Fruit fly (Drosophila melanogaster): ENCODE results near the gene Sec63.

Gene Sec63

DNA sequence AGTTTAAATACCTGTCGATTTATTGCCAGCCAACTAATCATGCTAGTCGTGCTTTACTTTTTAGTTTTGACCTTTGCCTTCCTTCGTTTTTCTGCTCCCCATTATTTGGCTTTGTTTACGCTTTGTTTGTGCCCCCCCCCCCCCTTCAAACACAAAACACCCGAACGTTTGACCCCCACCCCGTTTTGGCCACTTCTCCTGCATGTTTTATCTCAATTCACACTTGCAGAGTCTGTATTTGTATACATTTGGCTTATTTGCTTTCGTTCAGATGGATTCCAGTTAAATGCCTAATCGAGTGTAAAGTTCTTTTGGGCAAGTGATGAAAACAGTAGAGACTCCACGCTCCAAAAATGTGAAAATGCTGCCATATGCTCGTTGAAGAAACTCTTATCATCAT, 11.1 kb upstream of the Sec63 start:
- peak; percentile 45 for TF ChIP-seq noc (tag; optimal IDR thresholded peaks at IDR 0.05)

dm6 chr3L:7356386-7357117, 3.8 kb upstream of the Sec63 start, which contains the start of gene CTCF:
CTCF (minus strand) TSS chr3L:7356713.
- peak; percentile 10 for TF ChIP-seq noc (tag; optimal IDR thresholded peaks at IDR 0.05)

DNA sequence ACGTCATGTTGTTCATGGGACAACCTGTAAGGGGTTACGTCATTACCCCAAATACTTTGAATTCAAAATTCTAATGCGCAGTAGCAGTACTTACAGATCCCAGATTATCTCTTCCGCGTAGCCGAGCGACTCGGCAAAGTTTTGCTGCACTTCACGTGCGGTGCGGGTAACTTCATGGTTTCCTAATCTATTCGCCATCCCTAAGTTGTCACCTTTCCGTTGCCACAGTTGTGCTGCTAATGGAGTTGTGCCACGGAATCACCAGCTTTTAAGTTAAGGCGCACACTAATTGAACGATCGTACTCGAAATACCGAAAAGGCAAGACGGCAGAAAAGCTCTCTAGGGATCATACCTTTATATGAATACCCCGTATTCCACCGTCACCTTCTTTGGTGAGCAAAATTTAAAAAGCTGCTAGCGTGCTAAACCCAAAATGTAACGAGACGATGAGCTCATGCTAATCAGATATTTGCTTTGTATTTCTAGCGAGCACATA, 486 bp upstream of the Sec63 start, which contains the start of gene pst:
Gene pst (minus strand): TSS at position 437 of the 497 bp plus-strand sequence.
- no peak for TF ChIP-seq noc (tag; optimal IDR thresholded peaks at IDR 0.05)

DNA sequence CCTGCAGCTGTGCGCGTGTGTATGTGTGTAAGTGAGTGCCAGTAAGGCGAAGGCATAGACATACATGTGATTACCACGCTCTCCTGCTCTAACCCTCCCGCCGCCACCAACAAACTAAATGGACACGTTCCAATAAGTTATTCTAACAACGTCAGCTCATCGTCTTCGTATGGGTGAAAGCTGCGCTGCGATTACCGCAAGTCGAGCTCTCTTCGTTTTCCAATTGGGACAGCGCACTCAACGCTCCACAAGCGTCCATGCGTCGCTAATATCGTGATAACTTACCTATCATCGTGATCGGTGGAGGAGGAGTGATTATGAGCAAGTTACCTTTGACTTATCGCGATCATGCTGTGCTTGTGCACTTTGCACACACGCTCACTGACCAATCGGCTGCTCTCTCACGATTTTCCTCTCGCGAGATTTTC, 748 bp downstream of the Sec63 start:
- TF ChIP-seq noc (tag; optimal IDR thresholded peaks at IDR 0.05), result peak; percentile 6

DNA sequence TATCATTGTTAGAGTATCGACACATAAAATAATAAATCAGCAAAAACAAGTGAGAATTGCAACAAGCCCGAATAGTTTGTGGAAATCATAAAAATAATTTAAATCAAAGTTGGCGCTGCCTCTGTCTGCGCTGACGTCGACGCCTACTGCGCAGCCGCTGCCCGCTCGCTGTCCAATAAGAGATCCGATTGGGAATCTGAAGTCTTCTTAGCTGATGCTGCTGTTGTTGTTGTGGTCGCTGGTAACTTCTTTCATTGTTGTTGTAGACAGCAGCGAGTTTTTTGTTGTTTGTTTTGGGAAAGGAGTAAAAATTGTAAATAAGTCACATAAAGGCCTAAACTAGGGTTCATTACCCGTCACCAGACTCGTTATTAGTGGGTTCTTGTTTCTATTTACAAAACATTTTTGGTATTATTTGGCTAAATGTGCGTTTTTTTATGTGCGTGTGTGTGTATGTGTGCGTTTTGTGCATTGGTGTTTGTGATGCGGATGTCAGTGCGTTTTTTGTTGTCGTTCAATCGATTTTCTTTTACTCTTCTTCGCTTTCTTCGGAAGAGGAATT, 4.4 kb downstream of the Sec63 start:
- no peak for TF ChIP-seq noc (tag; optimal IDR thresholded peaks at IDR 0.05)

DNA sequence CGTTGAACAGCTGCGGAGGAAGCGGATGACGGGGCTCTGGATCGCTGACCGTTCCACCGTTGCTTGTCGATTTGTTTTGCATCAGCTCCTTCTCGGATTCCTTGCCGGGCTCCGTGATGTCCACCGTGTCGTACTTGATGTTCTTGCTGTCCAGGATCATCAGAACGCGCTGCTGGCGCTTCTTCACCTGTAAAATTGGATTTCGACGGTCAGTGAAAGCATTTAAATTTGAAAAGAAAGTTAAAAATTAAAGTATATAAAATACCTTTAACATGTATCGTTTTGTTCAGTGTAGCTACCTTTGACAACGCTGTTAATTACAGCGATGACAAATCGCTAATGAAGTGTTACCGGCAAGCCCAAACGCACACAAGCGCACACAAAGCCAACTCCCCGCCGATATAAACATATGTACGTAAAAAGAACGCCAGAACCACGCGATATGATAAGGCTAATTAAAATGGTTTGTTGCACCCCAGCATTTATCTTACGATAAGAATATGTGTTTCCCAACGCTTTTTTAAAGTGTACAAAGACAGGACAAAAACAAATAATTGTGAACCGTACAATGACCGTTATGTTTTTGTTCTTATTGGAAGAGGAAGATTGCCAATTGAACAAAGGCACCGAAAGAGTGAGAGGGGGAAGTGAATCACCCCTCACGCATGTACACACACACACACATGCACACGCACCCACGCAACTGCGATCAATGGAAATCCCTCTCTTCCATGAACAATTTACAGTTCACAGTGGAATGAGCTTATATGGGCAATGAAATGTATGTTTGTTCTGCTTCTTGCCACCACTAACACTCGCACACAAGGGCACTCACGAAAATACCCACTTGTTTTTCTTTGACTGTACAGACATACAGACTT, 7.7 kb downstream of the Sec63 start:
- TF ChIP-seq noc (tag; optimal IDR thresholded peaks at IDR 0.05), result no peak

dm6 chr3L:7368934-7369333, 8.6 kb downstream of the Sec63 start, which contains the start of gene Sh3beta:
Sh3beta (minus strand) TSS chr3L:7369260.
- TF ChIP-seq noc (tag; optimal IDR thresholded peaks at IDR 0.05), result no peak

- no peak for TF ChIP-seq noc (tag; optimal IDR thresholded peaks at IDR 0.05)
These were observed 9.2 kb downstream of the Sec63 start, which contains the start of gene akirin for dm6 chr3L:7369543-7369942. akirin (plus strand) TSS chr3L:7369843.

DNA sequence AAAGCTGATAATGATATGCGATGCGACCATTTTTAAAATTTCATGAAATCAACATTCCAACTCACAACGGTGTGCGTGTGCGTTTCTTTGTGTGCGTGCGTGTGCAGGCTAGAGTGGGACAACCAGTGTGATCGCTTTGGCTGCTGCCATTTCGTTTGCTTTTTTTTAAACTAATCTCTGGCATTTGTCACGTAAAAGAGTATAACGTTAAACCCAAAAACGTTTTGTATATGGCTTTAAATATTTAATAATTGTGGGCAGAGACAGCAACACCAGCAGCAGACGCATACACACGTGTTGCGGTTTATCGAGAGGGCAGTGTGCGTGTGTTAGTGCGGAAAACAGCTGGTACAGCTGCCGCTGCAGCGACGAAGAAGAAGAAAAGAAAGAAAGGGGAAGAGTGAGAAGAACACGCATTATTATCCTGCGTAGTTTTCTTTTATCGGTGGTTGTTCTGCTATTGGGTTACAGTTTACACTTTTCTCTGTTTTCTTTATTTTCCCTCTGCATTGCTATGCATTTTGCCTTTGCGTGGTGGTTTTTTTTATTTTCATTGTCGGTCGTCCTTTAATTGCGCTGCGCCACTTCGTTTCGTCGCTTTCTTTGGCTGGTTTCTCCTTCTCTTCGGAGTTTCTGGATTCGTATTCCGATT, 10.0 kb downstream of the Sec63 start:
- TF ChIP-seq noc (tag; optimal IDR thresholded peaks at IDR 0.05), result peak; percentile 11

DNA sequence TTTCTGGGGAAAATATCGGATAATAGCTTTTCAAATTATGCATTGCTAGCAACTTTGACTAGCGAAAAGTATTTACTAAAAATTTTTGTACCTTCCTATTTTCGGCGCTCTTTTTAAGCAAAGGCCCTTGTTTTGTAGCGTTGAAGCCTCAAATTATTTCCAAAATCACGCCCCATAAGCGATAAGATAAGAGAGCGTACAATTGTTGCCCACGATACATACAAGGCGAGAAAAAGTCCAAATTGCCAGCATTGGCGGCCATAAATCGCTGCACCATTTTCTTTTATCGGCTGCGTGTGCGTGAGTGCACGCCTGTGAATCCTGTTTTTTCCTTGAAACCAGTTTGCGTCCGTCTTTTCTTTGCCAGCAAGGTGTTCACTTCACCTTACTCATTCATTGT, 10.9 kb downstream of the Sec63 start:
- TF ChIP-seq noc (tag; optimal IDR thresholded peaks at IDR 0.05), result no peak

dm6 chr3L:7376151-7376550, 15.8 kb downstream of the Sec63 start:
- no peak for TF ChIP-seq noc (tag; optimal IDR thresholded peaks at IDR 0.05)

DNA sequence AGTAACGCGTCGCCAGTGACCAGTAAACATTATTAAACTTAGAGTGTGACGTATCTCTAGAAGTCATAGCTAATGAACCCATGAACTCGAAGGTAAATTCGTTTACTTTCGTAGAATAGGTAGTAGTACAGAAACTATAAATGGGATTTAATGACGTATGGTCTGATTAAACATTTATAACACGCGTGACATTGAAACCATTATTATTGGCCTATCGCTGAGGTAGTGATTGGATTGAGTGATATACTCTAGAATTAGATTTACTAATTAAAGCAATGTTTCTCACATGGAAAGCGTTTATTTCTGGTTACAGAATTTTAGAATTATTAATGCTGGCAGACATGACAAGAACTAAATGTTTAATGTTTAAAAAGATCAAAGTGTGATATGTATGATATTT, 16.5 kb downstream of the Sec63 start:
- no peak for TF ChIP-seq noc (tag; optimal IDR thresholded peaks at IDR 0.05)

DNA sequence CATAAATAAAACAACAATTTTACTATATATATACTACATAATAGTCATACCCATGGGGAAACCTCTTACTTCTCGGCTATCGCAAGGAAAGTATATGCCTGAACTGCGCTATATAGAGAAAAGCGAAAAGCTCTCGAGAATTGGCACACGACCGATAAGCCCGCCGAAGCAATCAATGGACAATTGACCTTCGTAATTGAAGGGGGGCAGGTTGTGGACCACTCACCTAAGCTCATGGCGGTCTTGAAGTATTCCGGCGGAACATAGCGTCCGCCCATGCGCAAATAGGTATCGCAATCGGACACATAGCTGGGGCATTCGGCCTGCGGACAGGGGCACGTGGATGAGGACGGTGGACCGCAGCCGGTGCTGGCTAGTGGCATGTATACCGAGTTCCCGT, 20.0 kb downstream of the Sec63 start:
- no peak for TF ChIP-seq noc (tag; optimal IDR thresholded peaks at IDR 0.05)

DNA sequence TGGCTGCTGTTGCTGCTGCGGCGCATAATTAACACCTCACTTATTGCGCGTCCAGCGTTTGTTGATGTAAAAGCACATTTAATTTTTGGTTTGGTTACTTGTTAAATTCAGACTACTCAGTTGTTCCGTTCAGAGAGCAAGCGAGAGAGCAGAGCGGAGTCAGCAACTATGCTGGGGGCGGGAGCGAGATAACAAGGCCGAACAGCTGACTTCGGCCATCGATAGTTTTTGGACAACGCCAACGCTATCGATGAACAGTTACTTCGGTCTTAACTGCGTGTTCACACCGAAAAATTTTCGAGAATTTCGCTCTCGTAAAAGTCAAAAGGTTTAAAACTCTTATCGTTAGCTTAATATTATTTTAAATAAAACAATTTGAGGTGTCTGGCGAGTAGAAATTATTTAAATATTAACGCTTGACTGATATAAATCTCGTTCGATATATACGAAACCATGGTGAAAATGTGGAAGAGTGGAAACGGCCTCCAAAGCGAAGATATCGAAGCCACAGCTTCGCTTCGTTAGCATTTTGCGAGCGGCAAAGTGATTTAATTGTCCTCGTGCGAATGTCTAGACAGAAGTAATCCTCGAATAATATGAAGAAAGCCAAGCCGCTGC, 21.1 kb downstream of the Sec63 start, which contains the start of the genes SMSr and smid:
Gene SMSr (minus strand): TSS at position 116 of the 618 bp plus-strand sequence.
Gene smid (plus strand): TSS at position 256 of the 618 bp plus-strand sequence.
- TF ChIP-seq noc (tag; optimal IDR thresholded peaks at IDR 0.05), result peak; percentile 39

DNA sequence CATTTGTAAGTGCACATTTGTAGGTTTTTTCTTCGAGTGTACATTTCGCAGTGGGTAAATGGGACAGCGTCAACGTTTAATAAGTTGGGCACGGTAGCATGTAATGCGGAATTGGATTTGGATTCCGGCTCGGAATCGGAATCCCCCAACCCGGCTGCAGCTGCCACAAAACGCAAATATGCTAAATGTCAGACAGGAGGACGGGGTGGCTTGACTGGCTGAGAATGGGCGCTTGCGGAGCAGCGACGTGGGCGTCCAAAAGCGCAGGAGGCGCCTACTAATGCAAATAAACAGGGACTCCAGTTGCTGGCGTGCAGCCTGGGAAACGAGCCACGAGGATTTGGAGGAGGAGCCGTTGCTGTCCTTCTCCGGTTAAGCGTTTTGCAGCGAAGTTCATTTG, 27.5 kb downstream of the Sec63 start, which contains the start of gene CG8564:
Gene CG8564 (minus strand): TSS at position 101 of the 400 bp plus-strand sequence.
- TF ChIP-seq noc (tag; optimal IDR thresholded peaks at IDR 0.05), result no peak
